Worm (Caenorhabditis elegans) whole organism, midembryonic: ENCODE measurements around the gene gtf-2F2.

Source experiments
- cog-1 ChIP-seq: sonication (generic microtip); optimal IDR thresholded peaks from 2 replicates; lab custom pipeline; 2016; ENCODE audit warnings: missing genetic modification characterization, missing compliant biosample characterization
- klf-2 ChIP-seq: fragments of 200-800 bp; sonication (Bioruptor generic); conservative IDR thresholded peaks from 2 replicates; pipeline ENCODE4 v1.3.6; 2022; ENCODE audit warnings: missing genetic modification reagents, missing genetic modification characterization, missing compliant biosample characterization
- ztf-29 ChIP-seq: fragments of 200-800 bp; sonication (Bioruptor generic); IDR thresholded peaks from 2 replicates; pipeline ENCODE4 v1.3.6; 2022; ENCODE audit warnings: missing genetic modification reagents, missing genetic modification characterization, missing compliant biosample characterization

- TF ChIP-seq cog-1 (tag; lab: Kevin White, UChicago) (no peak), ztf-29 (GFP tag; lab: Robert Waterston, UW) (no peak), klf-2 (no peak)
These were observed 33.6 kb downstream of the gtf-2F2 start for ce11 chrV:19027338-19027737.
